Worm (Caenorhabditis elegans): ENCODE results near the gene F11C7.2.

F11C7.2 gene

DNA sequence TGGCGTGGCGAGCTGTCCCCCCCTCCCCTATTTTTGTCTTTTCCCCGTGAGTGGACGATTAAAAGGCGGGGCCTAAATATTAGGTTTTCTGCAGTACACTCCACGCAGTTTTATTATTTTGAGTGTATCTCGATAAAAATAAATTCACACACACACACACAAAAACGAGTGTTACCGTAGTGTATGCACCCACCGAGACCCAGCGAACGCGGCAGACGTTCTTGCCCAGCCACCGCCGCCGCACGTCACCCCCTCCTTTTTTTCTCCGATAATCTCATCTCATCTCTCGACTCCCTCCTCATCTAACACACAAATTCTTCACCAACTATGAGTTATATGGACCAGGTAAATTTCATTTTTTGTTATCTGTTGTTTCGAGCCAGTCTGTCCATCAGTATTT is 37.6 kb downstream of the F11C7.2 start, which contains the start of gene fubl-3 (continued):
- 0 out of 2 replicates have a peak, but pooled peaks have one; percentile 29 for TF ChIP-seq ctbp-1 (GFP tag; IDR thresholded peaks at IDR 0.05)

DNA sequence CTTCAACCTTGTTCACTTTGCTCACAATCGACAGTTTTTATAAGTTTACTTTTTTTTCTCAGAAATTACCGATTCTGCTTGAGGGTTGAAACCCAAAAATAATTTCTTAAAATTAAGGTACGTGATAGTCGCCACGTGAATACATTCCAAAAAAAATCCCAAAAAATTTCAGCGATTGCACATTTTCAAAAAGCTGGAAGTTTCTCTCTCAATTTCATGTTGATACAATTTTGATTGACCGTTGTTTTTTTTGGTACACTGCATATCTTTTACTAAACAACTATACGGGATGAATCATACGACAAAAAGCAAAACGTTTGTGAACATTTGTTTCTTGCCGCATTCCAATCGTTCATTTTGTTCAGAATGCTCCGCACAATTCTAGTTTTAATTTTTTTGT is 41.8 kb downstream of the F11C7.2 start, which contains the start of gene C36E6.8:
C36E6.8 (plus strand) TSS at position 301 of the 400 bp plus-strand sequence.
- no peak for TF ChIP-seq attf-4 (tag; optimal IDR thresholded peaks at IDR 0.05)

DNA sequence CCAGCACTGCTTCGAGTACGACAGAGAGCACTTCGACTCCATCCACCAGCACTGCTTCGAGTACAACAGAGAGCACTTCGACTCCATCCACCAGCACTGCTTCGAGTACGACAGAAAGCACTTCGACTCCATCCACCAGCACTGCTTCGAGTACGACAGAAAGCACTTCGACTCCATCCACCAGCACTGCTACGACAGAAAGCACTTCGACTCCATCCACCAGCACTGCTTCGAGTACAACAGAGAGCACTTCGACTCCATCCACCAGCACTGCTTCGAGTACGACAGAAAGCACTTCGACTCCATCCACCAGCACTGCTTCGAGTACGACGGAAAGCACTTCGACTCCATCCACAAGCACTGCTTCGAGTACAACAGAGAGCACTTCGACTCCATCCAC is 45.9 kb downstream of the F11C7.2 start:
- TF ChIP-seq php-3 (GFP tag; IDR thresholded peaks at IDR 0.05), result peak; percentile 70
- peak; percentile 69; the same call in 1 of the 2 replicates for TF ChIP-seq snpc-1.2 (GFP tag; IDR thresholded peaks at IDR 0.05)
- TF ChIP-seq F26F4.8 (GFP tag; conservative IDR thresholded peaks at IDR 0.05), result peak; percentile 95
- TF ChIP-seq vab-7 (GFP tag; IDR thresholded peaks at IDR 0.05), result peak; percentile 74
- peak; percentile 92 for TF ChIP-seq ceh-44 (GFP tag; IDR thresholded peaks at IDR 0.05)
- peak; percentile 85 to 94; a peak in 3 of 4 replicates for TF ChIP-seq madf-5 (GFP tag; IDR thresholded peaks at IDR 0.05)
- peak; percentile 32; the same call in 1 of the 2 replicates for TF ChIP-seq T26A8.4 (GFP tag; IDR thresholded peaks at IDR 0.05)
- TF ChIP-seq madf-9 (GFP tag; conservative IDR thresholded peaks at IDR 0.05), result peak; percentile 82; the same call in 1 of the 2 replicates
- peak; percentile 38; the same call in 1 of the 2 replicates for TF ChIP-seq tra-1 (GFP tag; IDR thresholded peaks at IDR 0.05)
- TF ChIP-seq zip-11 (GFP tag; IDR thresholded peaks at IDR 0.05), result peak; percentile 84; the same call in 1 of the 2 replicates
- TF ChIP-seq lim-7 (GFP tag; IDR thresholded peaks at IDR 0.05), result peak; percentile 81
- TF ChIP-seq tag-97 (GFP tag; IDR thresholded peaks at IDR 0.05), result 0 out of 2 replicates have a peak, but pooled peaks have one; percentile 82
- TF ChIP-seq arid-1 (GFP tag; conservative IDR thresholded peaks at IDR 0.05), result peak; percentile 72
- peak; percentile 92; the same call in 1 of the 2 replicates for TF ChIP-seq Y105C5A.15 (GFP tag; IDR thresholded peaks at IDR 0.05)
- TF ChIP-seq mxl-2 (GFP tag; conservative IDR thresholded peaks at IDR 0.05), result peak; percentile 90
- peak; percentile 79; the same call in 1 of the 2 replicates for TF ChIP-seq D1046.2 (GFP tag; IDR thresholded peaks at IDR 0.05)
- peak; percentile 63; the same call in 1 of the 2 replicates for TF ChIP-seq ceh-20 (GFP tag; IDR thresholded peaks at IDR 0.05)
- 0 out of 2 replicates have a peak, but pooled peaks have one; percentile 9 for TF ChIP-seq ctbp-1 (GFP tag; IDR thresholded peaks at IDR 0.05)
- TF ChIP-seq F44E2.7 (GFP tag; IDR thresholded peaks at IDR 0.05), result peak; percentile 95
- peak; percentile 68; the same call in 1 of the 2 replicates for TF ChIP-seq saeg-2 (GFP tag; IDR thresholded peaks at IDR 0.05)
- TF ChIP-seq nhr-42 (GFP tag; IDR thresholded peaks at IDR 0.05), result peak; percentile 74; the same call in 1 of the 2 replicates
- TF ChIP-seq dmd-9 (GFP tag; IDR thresholded peaks at IDR 0.05), result peak; percentile 82; the same call in 1 of the 2 replicates
- peak; percentile 62 for TF ChIP-seq set-16 (GFP tag; IDR thresholded peaks at IDR 0.05)
- peak; percentile 89 for TF ChIP-seq egl-43 (GFP tag; IDR thresholded peaks at IDR 0.05)
- peak; percentile 67; the same call in 1 of the 2 replicates for TF ChIP-seq dmd-8 (GFP tag; IDR thresholded peaks at IDR 0.05)

DNA sequence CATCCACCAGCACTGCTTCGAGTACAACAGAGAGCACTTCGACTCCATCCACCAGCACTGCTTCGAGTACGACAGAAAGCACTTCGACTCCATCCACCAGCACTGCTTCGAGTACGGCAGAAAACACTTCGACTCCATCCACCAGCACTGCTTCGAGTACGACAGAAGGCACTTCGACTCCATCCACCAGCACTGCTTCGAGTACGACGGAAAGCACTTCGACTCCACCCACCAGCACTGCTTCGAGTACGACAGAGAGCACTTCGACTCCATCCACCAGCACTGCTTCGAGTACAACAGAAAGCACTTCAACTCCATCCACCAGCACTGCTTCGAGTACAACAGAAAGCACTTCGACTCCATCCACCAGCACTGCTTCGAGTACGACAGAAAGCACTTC is 48.1 kb downstream of the F11C7.2 start:
- TF ChIP-seq D1046.2 (GFP tag; IDR thresholded peaks at IDR 0.05), result peak; percentile 71
- TF ChIP-seq set-16 (GFP tag; IDR thresholded peaks at IDR 0.05), result peak; percentile 60
- TF ChIP-seq dmd-9 (GFP tag; IDR thresholded peaks at IDR 0.05), result peak; percentile 9; the same call in 1 of the 2 replicates
- peak; percentile 84 for TF ChIP-seq F44E2.7 (GFP tag; IDR thresholded peaks at IDR 0.05)
- TF ChIP-seq madf-5 (GFP tag; IDR thresholded peaks at IDR 0.05), result peak; percentile 29 to 71; a peak in 3 of 4 replicates
- peak; percentile 56; the same call in 1 of the 2 replicates for TF ChIP-seq mdt-29 (GFP tag; IDR thresholded peaks at IDR 0.05)
- peak; percentile 73 for TF ChIP-seq egl-43 (GFP tag; IDR thresholded peaks at IDR 0.05)
- 0 out of 2 replicates have a peak, but pooled peaks have one; percentile 30 for TF ChIP-seq ctbp-1 (GFP tag; IDR thresholded peaks at IDR 0.05)
- TF ChIP-seq lim-7 (GFP tag; IDR thresholded peaks at IDR 0.05), result 0 out of 2 replicates have a peak, but pooled peaks have one; percentile 61
- TF ChIP-seq nhr-41 (GFP tag; IDR thresholded peaks at IDR 0.05), result peak; percentile 29; the same call in 1 of the 2 replicates
- peak; percentile 42; the same call in 1 of the 2 replicates for TF ChIP-seq madf-9 (GFP tag; conservative IDR thresholded peaks at IDR 0.05)
- peak; percentile 50 for TF ChIP-seq ZK337.2 (GFP tag; IDR thresholded peaks at IDR 0.05)
- TF ChIP-seq Y75B8A.6 (GFP tag; IDR thresholded peaks at IDR 0.05), result 0 out of 2 replicates have a peak, but pooled peaks have one; percentile 50
- TF ChIP-seq saeg-2 (GFP tag; IDR thresholded peaks at IDR 0.05), result 0 out of 2 replicates have a peak, but pooled peaks have one; percentile 41
- peak; percentile 79 for TF ChIP-seq dmd-8 (GFP tag; IDR thresholded peaks at IDR 0.05)
- TF ChIP-seq nhr-42 (GFP tag; IDR thresholded peaks at IDR 0.05), result peak; percentile 53; the same call in 1 of the 2 replicates
- peak; percentile 2; the same call in 1 of the 2 replicates for TF ChIP-seq ceh-44 (GFP tag; IDR thresholded peaks at IDR 0.05)
- TF ChIP-seq tag-97 (GFP tag; IDR thresholded peaks at IDR 0.05), result 0 out of 2 replicates have a peak, but pooled peaks have one; percentile 60
- peak; percentile 62; the same call in 1 of the 2 replicates for TF ChIP-seq snpc-1.2 (GFP tag; IDR thresholded peaks at IDR 0.05)
- peak; percentile 26; the same call in 1 of the 2 replicates for TF ChIP-seq php-3 (GFP tag; IDR thresholded peaks at IDR 0.05)
